Fruit fly (Drosophila melanogaster) whole organism, embryonic: ENCODE results near the gene Indy-2.

Source experiments
- CG10654 ChIP-seq: fragments of 200-800 bp; sonication (Bioruptor generic); optimal IDR thresholded peaks from 2 replicates; lab custom pipeline; 2016; ENCODE audit warnings: missing biosample characterization, missing genetic modification characterization
- CG11504 ChIP-seq: fragments of 200-800 bp; sonication (Bioruptor generic); optimal IDR thresholded peaks from 3 replicates; lab custom pipeline; 2019; ENCODE audit warnings: missing biosample characterization, mild to moderate bottlenecking, missing genetic modification characterization, moderate library complexity
- CG13775 ChIP-seq: fragments of 200-800 bp; sonication (Bioruptor generic); optimal IDR thresholded peaks from 3 replicates; lab custom pipeline; 2017; ENCODE audit warnings: missing biosample characterization, mild to moderate bottlenecking, missing genetic modification characterization
- CG14014 ChIP-seq: fragments of 200-800 bp; sonication (Bioruptor generic); IDR thresholded peaks from 2 replicates; pipeline ENCODE4 v1.3.6; 2022; ENCODE audit warnings: missing biosample characterization, missing genetic modification characterization
- CG14710 ChIP-seq: fragments of 200-800 bp; sonication (Bioruptor generic); optimal IDR thresholded peaks from 3 replicates; lab custom pipeline; 2019; ENCODE audit warnings: missing biosample characterization, mild to moderate bottlenecking, missing genetic modification characterization, moderate library complexity
- CG14860 ChIP-seq: fragments of 200-800 bp; sonication (Bioruptor generic); IDR thresholded peaks from 3 replicates; pipeline ENCODE4 v1.3.6; 2022; ENCODE audit warnings: missing biosample characterization, missing genetic modification characterization; ENCODE audit not compliant: partially characterized antibody
- CG15269 ChIP-seq: fragments of 200-800 bp; sonication (Bioruptor generic); optimal IDR thresholded peaks from 2 replicates; lab custom pipeline; 2018; ENCODE audit warnings: missing biosample characterization, mild to moderate bottlenecking, missing genetic modification characterization, moderate library complexity
- CG1647 ChIP-seq: fragments of 200-800 bp; sonication (Bioruptor generic); optimal IDR thresholded peaks from 3 replicates; lab custom pipeline; 2016; ENCODE audit warnings: missing biosample characterization, missing genetic modification characterization
- CG17186 ChIP-seq: fragments of 200-800 bp; sonication (Bioruptor generic); optimal IDR thresholded peaks from 3 replicates; lab custom pipeline; 2017; ENCODE audit warnings: missing biosample characterization, missing genetic modification reagents, missing genetic modification characterization
- CG17328 ChIP-seq: fragments of 200-800 bp; sonication (Bioruptor generic); IDR thresholded peaks from 2 replicates; pipeline ENCODE4 v1.3.6; 2022; ENCODE audit warnings: missing biosample characterization, missing genetic modification characterization
- CG1792 ChIP-seq: fragments of 200-800 bp; sonication (Bioruptor generic); optimal IDR thresholded peaks from 2 replicates; lab custom pipeline; 2016; ENCODE audit warnings: missing biosample characterization, missing genetic modification characterization
- CG2120 ChIP-seq: fragments of 200-800 bp; sonication (Bioruptor generic); optimal IDR thresholded peaks from 3 replicates; lab custom pipeline; 2016; ENCODE audit warnings: missing biosample characterization, missing genetic modification characterization
- CG32532 ChIP-seq: fragments of 200-800 bp; sonication (Bioruptor generic); IDR thresholded peaks from 2 replicates; pipeline ENCODE4 v1.3.6; 2022; ENCODE audit warnings: missing biosample characterization, missing genetic modification characterization
- CG4424 ChIP-seq: fragments of 200-800 bp; sonication (Bioruptor generic); optimal IDR thresholded peaks from 3 replicates; lab custom pipeline; 2016; ENCODE audit warnings: missing biosample characterization, missing genetic modification characterization
- CG4617 ChIP-seq: fragments of 200-800 bp; sonication (Bioruptor generic); optimal IDR thresholded peaks from 3 replicates; lab custom pipeline; 2016; ENCODE audit warnings: missing biosample characterization, missing genetic modification characterization, borderline replicate concordance
- CG6813 ChIP-seq: fragments of 200-800 bp; sonication (Bioruptor generic); optimal IDR thresholded peaks from 2 replicates; lab custom pipeline; 2017; ENCODE audit warnings: missing biosample characterization, missing genetic modification characterization, mild to moderate bottlenecking, moderate library complexity, missing genetic modification reagents
- CG9437 ChIP-seq: fragments of 200-800 bp; sonication (Bioruptor generic); optimal IDR thresholded peaks from 2 replicates; lab custom pipeline; 2018; ENCODE audit warnings: missing biosample characterization, mild to moderate bottlenecking, missing genetic modification characterization
- CG9609 ChIP-seq: fragments of 200-800 bp; sonication (Bioruptor generic); optimal IDR thresholded peaks from 3 replicates; lab custom pipeline; 2016; ENCODE audit warnings: missing biosample characterization, missing genetic modification characterization
- Hand ChIP-seq: fragments of 200-800 bp; sonication (Bioruptor generic); optimal IDR thresholded peaks from 2 replicates; lab custom pipeline; 2017; ENCODE audit warnings: mild to moderate bottlenecking, missing biosample characterization, missing genetic modification reagents, missing genetic modification characterization
- Jarid2 ChIP-seq: fragments of 200-800 bp; sonication (Bioruptor generic); optimal IDR thresholded peaks from 3 replicates; lab custom pipeline; 2017; ENCODE audit warnings: mild to moderate bottlenecking, missing biosample characterization, missing genetic modification reagents, missing genetic modification characterization
- Lim3 ChIP-seq: fragments of 200-800 bp; sonication (Bioruptor generic); IDR thresholded peaks from 2 replicates; pipeline ENCODE4 v1.3.6; 2022; ENCODE audit warnings: missing biosample characterization, missing genetic modification characterization
- Lpt ChIP-seq: fragments of >200 bp; optimal IDR thresholded peaks from 2 replicates; lab custom pipeline; 2018; ENCODE audit warnings: missing biosample characterization, missing genetic modification characterization
- Mad ChIP-seq: fragments of 200-800 bp; sonication (Bioruptor generic); optimal IDR thresholded peaks from 2 replicates; lab custom pipeline; 2016; ENCODE audit warnings: missing biosample characterization, missing genetic modification characterization
- Mes4 ChIP-seq: fragments of 200-800 bp; sonication (Bioruptor generic); optimal IDR thresholded peaks from 2 replicates; lab custom pipeline; 2016; ENCODE audit warnings: missing biosample characterization, missing genetic modification characterization
- NK7.1 ChIP-seq: fragments of 200-800 bp; sonication (Bioruptor generic); optimal IDR thresholded peaks from 3 replicates; lab custom pipeline; 2016; ENCODE audit warnings: missing biosample characterization, missing genetic modification characterization
- Neu2 ChIP-seq: fragments of 200-800 bp; sonication (Bioruptor generic); optimal IDR thresholded peaks from 3 replicates; lab custom pipeline; 2016; ENCODE audit warnings: missing biosample characterization, missing genetic modification characterization, borderline replicate concordance
- Side ChIP-seq: fragments of 200-800 bp; sonication (Bioruptor generic); optimal IDR thresholded peaks from 2 replicates; lab custom pipeline; 2016; ENCODE audit warnings: missing biosample characterization, missing genetic modification characterization
- Sox102F ChIP-seq: fragments of 200-800 bp; sonication (Bioruptor generic); optimal IDR thresholded peaks from 2 replicates; lab custom pipeline; 2018; ENCODE audit warnings: missing biosample characterization, mild to moderate bottlenecking, missing genetic modification characterization, moderate library complexity
- Sry-δ ChIP-seq: fragments of 200-800 bp; sonication (Bioruptor generic); optimal IDR thresholded peaks from 2 replicates; lab custom pipeline; 2016; ENCODE audit warnings: missing biosample characterization, missing genetic modification characterization
- Taf1 ChIP-seq: fragments of 200-800 bp; sonication (Bioruptor generic); IDR thresholded peaks from 2 replicates; pipeline ENCODE4 v1.3.6; 2022; ENCODE audit warnings: missing biosample characterization, missing genetic modification characterization
- Trl ChIP-seq, 3 experiments: fragments of >200 bp in 2 of 3; fragments of 200-800 bp in 1 of 3; sonication (Bioruptor generic) in 1 of 3; optimal IDR thresholded peaks; 2 replicates in 1 of 3; 3 replicates in 2 of 3; lab custom pipeline; 2016 to 2017; ENCODE audit warnings: missing biosample characterization in 1 of 3, missing genetic modification characterization in 1 of 3
- crc ChIP-seq: fragments of 200-800 bp; sonication (Bioruptor generic); optimal IDR thresholded peaks from 2 replicates; lab custom pipeline; 2016; ENCODE audit warnings: missing biosample characterization, missing genetic modification characterization
- crp ChIP-seq, 2 experiments: fragments of 200-800 bp; sonication (Bioruptor generic); optimal IDR thresholded peaks; 2 replicates in 1 of 2; 3 replicates in 1 of 2; lab custom pipeline; 2017; ENCODE audit warnings: missing biosample characterization in 2 of 2, missing genetic modification characterization in 2 of 2, mild to moderate bottlenecking in 1 of 2, moderate library complexity in 1 of 2
- ftz-f1 ChIP-seq: fragments of 200-800 bp; sonication (Bioruptor generic); optimal IDR thresholded peaks from 2 replicates; lab custom pipeline; 2016; ENCODE audit warnings: missing biosample characterization, missing genetic modification characterization
- h ChIP-seq: fragments of >200 bp; optimal IDR thresholded peaks from 2 replicates; lab custom pipeline; 2017
- inv ChIP-seq: fragments of 200-800 bp; sonication (Bioruptor generic); IDR thresholded peaks from 2 replicates; pipeline ENCODE4 v1.3.6; 2022; ENCODE audit warnings: missing biosample characterization, missing genetic modification characterization; ENCODE audit not compliant: partially characterized antibody
- jigr1 ChIP-seq: fragments of 200-800 bp; sonication (Bioruptor generic); IDR thresholded peaks from 3 replicates; pipeline ENCODE4 v1.3.6; 2022; ENCODE audit warnings: missing biosample characterization, missing genetic modification characterization
- jumu ChIP-seq: fragments of 200-800 bp; sonication (Bioruptor generic); optimal IDR thresholded peaks from 3 replicates; lab custom pipeline; 2016; ENCODE audit warnings: missing biosample characterization, missing genetic modification characterization
- kah ChIP-seq: fragments of 200-800 bp; sonication (Bioruptor generic); optimal IDR thresholded peaks from 2 replicates; lab custom pipeline; 2018; ENCODE audit warnings: missing biosample characterization, mild to moderate bottlenecking, missing genetic modification characterization
- mam ChIP-seq: fragments of 200-800 bp; sonication (Bioruptor generic); optimal IDR thresholded peaks from 3 replicates; lab custom pipeline; 2016; ENCODE audit warnings: missing biosample characterization, missing genetic modification characterization
- nmo ChIP-seq: fragments of 200-800 bp; sonication (Bioruptor generic); optimal IDR thresholded peaks from 2 replicates; lab custom pipeline; 2018; ENCODE audit warnings: missing biosample characterization, mild to moderate bottlenecking, missing genetic modification characterization, moderate library complexity
- phol ChIP-seq: fragments of 200-800 bp; sonication (Bioruptor generic); optimal IDR thresholded peaks from 3 replicates; lab custom pipeline; 2018; ENCODE audit warnings: missing biosample characterization, mild to moderate bottlenecking, missing genetic modification characterization, moderate library complexity
- psq ChIP-seq: fragments of 200-800 bp; sonication (Bioruptor generic); optimal IDR thresholded peaks from 2 replicates; lab custom pipeline; 2017; ENCODE audit warnings: missing biosample characterization, missing genetic modification characterization
- pum ChIP-seq: fragments of 200-800 bp; sonication (Bioruptor generic); optimal IDR thresholded peaks from 2 replicates; lab custom pipeline; 2016; ENCODE audit warnings: missing biosample characterization, missing genetic modification characterization
- run ChIP-seq: fragments of 200-800 bp; sonication (Bioruptor generic); optimal IDR thresholded peaks from 3 replicates; lab custom pipeline; 2018; ENCODE audit warnings: missing biosample characterization, mild to moderate bottlenecking, missing genetic modification characterization
- slbo ChIP-seq: fragments of 200-800 bp; sonication (Bioruptor generic); IDR thresholded peaks from 2 replicates; pipeline ENCODE4 v1.3.6; 2022; ENCODE audit warnings: missing biosample characterization, missing genetic modification characterization
- so ChIP-seq: fragments of 200-800 bp; sonication (Bioruptor generic); IDR thresholded peaks from 3 replicates; pipeline ENCODE4 v1.3.6; 2022; ENCODE audit warnings: missing biosample characterization, missing genetic modification characterization
- tin ChIP-seq: fragments of 200-800 bp; sonication (Bioruptor generic); optimal IDR thresholded peaks from 3 replicates; lab custom pipeline; 2016; ENCODE audit warnings: missing biosample characterization, missing genetic modification characterization
- tup ChIP-seq: fragments of 200-800 bp; sonication (Bioruptor generic); optimal IDR thresholded peaks from 2 replicates; lab custom pipeline; 2016; ENCODE audit warnings: missing biosample characterization, mild to moderate bottlenecking, missing genetic modification characterization, moderate library complexity
- wor ChIP-seq: fragments of 200-800 bp; sonication (Bioruptor generic); IDR thresholded peaks from 2 replicates; pipeline ENCODE4 v1.3.6; 2022; ENCODE audit warnings: missing biosample characterization, missing genetic modification characterization

The Indy-2 gene

dm6 chr3R:20008372-20009051 lies 34.0 kb upstream of the Indy-2 start, which contains the start of the genes Hs6st and MED25 (continued):
- TF ChIP-seq run (tag; lab: Kevin White, UChicago): no peak
- peak; percentile 11 for TF ChIP-seq Sox102F
- TF ChIP-seq CG11504 (tag; lab: Kevin White, UChicago): peak; percentile 51
- no peak for TF ChIP-seq Trl (optimal IDR thresholded peaks at IDR 0.05; lab: Kevin White, UChicago)
- no peak for TF ChIP-seq Trl (GFP tag; optimal IDR thresholded peaks at IDR 0.05; lab: Kevin White, UChicago)
- no peak for TF ChIP-seq h (lab: Kevin White, UChicago)
- TF ChIP-seq Lpt (GFP tag; lab: Kevin White, UChicago): no peak
- TF ChIP-seq CG17328 (GFP tag; lab: Robert Waterston, UW): peak; percentile 25
- TF ChIP-seq CG1647 (GFP tag; lab: Kevin White, UChicago): peak; percentile 41
- peak; percentile 41 for TF ChIP-seq CG13775 (GFP tag; lab: Kevin White, UChicago)
- peak; percentile 99 for TF ChIP-seq Jarid2 (GFP tag; lab: Kevin White, UChicago)
- TF ChIP-seq crc: no peak
- TF ChIP-seq CG9609 (GFP tag; lab: Kevin White, UChicago): no peak
- no peak for TF ChIP-seq so (GFP tag; lab: Robert Waterston, UW)
- TF ChIP-seq CG9437: peak; percentile 20
- peak; percentile 45; the same call in 1 of the 3 replicates for TF ChIP-seq CG14860 (GFP tag; lab: Robert Waterston, UW)
- TF ChIP-seq Mad (GFP tag; lab: Kevin White, UChicago): no peak
- TF ChIP-seq CG1792 (GFP tag; lab: Kevin White, UChicago): peak; percentile 28
- TF ChIP-seq CG14014 (GFP tag; lab: Robert Waterston, UW): peak; percentile 40; the same call in 1 of the 2 replicates
- TF ChIP-seq crp (GFP tag; optimal IDR thresholded peaks at IDR 0.05; lab: Kevin White, UChicago): peak; percentile 80 to 96
- TF ChIP-seq psq (GFP tag; lab: Kevin White, UChicago): peak; percentile 97
- TF ChIP-seq nmo (GFP tag; lab: Kevin White, UChicago): peak; percentile 55
- peak; percentile 84 for TF ChIP-seq CG17186 (GFP tag; lab: Kevin White, UChicago)
- peak; percentile 71 for TF ChIP-seq inv (GFP tag; lab: Robert Waterston, UW)
- no peak for TF ChIP-seq jumu (GFP tag; lab: Kevin White, UChicago)
- TF ChIP-seq CG6813 (GFP tag; lab: Kevin White, UChicago): no peak
- TF ChIP-seq ftz-f1 (GFP tag; lab: Kevin White, UChicago): peak; percentile 13
- TF ChIP-seq Hand (GFP tag; lab: Kevin White, UChicago): no peak
- TF ChIP-seq kah: no peak
- peak; percentile 2 for TF ChIP-seq NK7.1 (GFP tag; lab: Kevin White, UChicago)
- no peak for TF ChIP-seq Side (GFP tag; lab: Kevin White, UChicago)
- TF ChIP-seq slbo (GFP tag; lab: Robert Waterston, UW): peak; percentile 66
- no peak for TF ChIP-seq Mes4 (GFP tag; lab: Kevin White, UChicago)
- TF ChIP-seq CG15269: no peak
- no peak for TF ChIP-seq tup (GFP tag; lab: Kevin White, UChicago)
- no peak for TF ChIP-seq jigr1 (GFP tag; lab: Robert Waterston, UW)
- no peak for TF ChIP-seq Lim3
- TF ChIP-seq CG14710 (tag; lab: Kevin White, UChicago): peak; percentile 88
- TF ChIP-seq Sry-δ: peak; percentile 75
- TF ChIP-seq Neu2 (GFP tag; lab: Kevin White, UChicago): no peak
- TF ChIP-seq mam (GFP tag; lab: Kevin White, UChicago): no peak
- TF ChIP-seq wor (GFP tag; lab: Robert Waterston, UW): no peak
- no peak for TF ChIP-seq CG2120 (GFP tag; lab: Kevin White, UChicago)
- TF ChIP-seq pum (GFP tag; lab: Kevin White, UChicago): no peak
- peak; percentile 25 for TF ChIP-seq CG4617 (GFP tag; lab: Kevin White, UChicago)
- TF ChIP-seq Taf1: no peak
- TF ChIP-seq CG32532 (GFP tag; lab: Robert Waterston, UW): peak; percentile 41; the same call in 1 of the 2 replicates
- TF ChIP-seq CG4424 (GFP tag; lab: Kevin White, UChicago): peak; percentile 57
- TF ChIP-seq phol (tag; lab: Kevin White, UChicago): peak; percentile 79
- TF ChIP-seq CG10654 (GFP tag; lab: Kevin White, UChicago): peak; percentile 49
- peak; percentile 74 for TF ChIP-seq tin (GFP tag; lab: Kevin White, UChicago)
